Fruit fly (Drosophila melanogaster) whole organism, embryonic: ENCODE measurements around the gene CG7011.

Source experiments
- Asciz ChIP-seq: fragments of 200-800 bp; sonication (Bioruptor generic); optimal IDR thresholded peaks from 2 replicates; lab custom pipeline; 2017; ENCODE audit warnings: missing biosample characterization, mild to moderate bottlenecking, missing genetic modification characterization, missing genetic modification reagents
- Atf3 ChIP-seq: fragments of 200-800 bp; sonication (Bioruptor generic); optimal IDR thresholded peaks from 3 replicates; lab custom pipeline; 2016; ENCODE audit warnings: missing biosample characterization, missing genetic modification characterization
- Atf6 ChIP-seq: fragments of 200-800 bp; sonication (Bioruptor generic); IDR thresholded peaks from 2 replicates; pipeline ENCODE4 v1.3.6; 2022; ENCODE audit warnings: missing biosample characterization, missing genetic modification characterization
- CG10366 ChIP-seq: fragments of 200-800 bp; sonication (Bioruptor generic); IDR thresholded peaks from 2 replicates; pipeline ENCODE4 v1.3.6; 2022; ENCODE audit warnings: missing biosample characterization, missing genetic modification characterization
- CG10431 ChIP-seq: fragments of 200-800 bp; sonication (Bioruptor generic); optimal IDR thresholded peaks from 3 replicates; lab custom pipeline; 2018; ENCODE audit warnings: missing biosample characterization, mild to moderate bottlenecking, missing genetic modification characterization
- CG12155 ChIP-seq: fragments of 200-800 bp; sonication (Bioruptor generic); optimal IDR thresholded peaks from 3 replicates; lab custom pipeline; 2016; ENCODE audit warnings: missing biosample characterization, missing genetic modification characterization
- CG14965 ChIP-seq: fragments of 200-800 bp; sonication (Bioruptor generic); optimal IDR thresholded peaks from 2 replicates; lab custom pipeline; 2016; ENCODE audit warnings: missing biosample characterization, missing genetic modification characterization, borderline replicate concordance
- CG15011 ChIP-seq: fragments of 200-800 bp; sonication (Bioruptor generic); optimal IDR thresholded peaks from 3 replicates; lab custom pipeline; 2018; ENCODE audit warnings: missing biosample characterization, mild to moderate bottlenecking, missing genetic modification characterization
- CG15601 ChIP-seq: fragments of 200-800 bp; sonication (Bioruptor generic); optimal IDR thresholded peaks from 3 replicates; lab custom pipeline; 2019; ENCODE audit warnings: missing biosample characterization, mild to moderate bottlenecking, missing genetic modification characterization, moderate library complexity
- CG16779 ChIP-seq: fragments of 200-800 bp; sonication (Bioruptor generic); IDR thresholded peaks from 2 replicates; pipeline ENCODE4 v1.3.6; 2022; ENCODE audit warnings: missing biosample characterization, missing genetic modification characterization
- CG17186 ChIP-seq: fragments of 200-800 bp; sonication (Bioruptor generic); optimal IDR thresholded peaks from 3 replicates; lab custom pipeline; 2017; ENCODE audit warnings: missing biosample characterization, missing genetic modification reagents, missing genetic modification characterization
- CG17829 ChIP-seq: fragments of 200-800 bp; optimal IDR thresholded peaks from 2 replicates; lab custom pipeline; 2019; ENCODE audit warnings: missing biosample characterization, mild to moderate bottlenecking, missing genetic modification characterization, moderate library complexity
- CG31441 ChIP-seq: fragments of 200-800 bp; sonication (Bioruptor generic); IDR thresholded peaks from 2 replicates; pipeline ENCODE4 v1.3.6; 2022; ENCODE audit warnings: missing biosample characterization, missing genetic modification characterization
- CG33557 ChIP-seq: fragments of 200-800 bp; sonication (Bioruptor generic); optimal IDR thresholded peaks from 2 replicates; lab custom pipeline; 2019; ENCODE audit warnings: missing biosample characterization, mild to moderate bottlenecking, missing genetic modification characterization, moderate library complexity
- CG34422 ChIP-seq: fragments of 200-800 bp; sonication (Bioruptor generic); IDR thresholded peaks from 3 replicates; pipeline ENCODE4 v1.3.6; 2022; ENCODE audit warnings: missing biosample characterization, missing genetic modification characterization
- CG3838 ChIP-seq: fragments of 200-800 bp; sonication (Bioruptor generic); optimal IDR thresholded peaks from 3 replicates; lab custom pipeline; 2016; ENCODE audit warnings: missing biosample characterization, missing genetic modification characterization
- CG6254 ChIP-seq: fragments of 200-800 bp; sonication (Bioruptor generic); optimal IDR thresholded peaks from 3 replicates; lab custom pipeline; 2017; ENCODE audit warnings: mild to moderate bottlenecking, missing biosample characterization, missing genetic modification reagents, missing genetic modification characterization
- CG7839 ChIP-seq: fragments of 200-800 bp; sonication (Bioruptor generic); optimal IDR thresholded peaks from 3 replicates; lab custom pipeline; 2018; ENCODE audit warnings: missing biosample characterization, mild to moderate bottlenecking, missing genetic modification characterization, moderate library complexity
- CG8290 ChIP-seq, 3 experiments: fragments of 200-800 bp; sonication (Bioruptor generic); optimal IDR thresholded peaks; 2 replicates each; lab custom pipeline; 2016 to 2019; ENCODE audit warnings: missing biosample characterization in 3 of 3, missing genetic modification characterization in 3 of 3, mild to moderate bottlenecking in 2 of 3, moderate library complexity in 1 of 3
- CG8765 ChIP-seq: fragments of 200-800 bp; sonication (Bioruptor generic); IDR thresholded peaks from 2 replicates; pipeline ENCODE4 v1.3.6; 2022; ENCODE audit warnings: missing biosample characterization, missing genetic modification characterization
- CG8924 ChIP-seq: fragments of 200-800 bp; optimal IDR thresholded peaks from 3 replicates; lab custom pipeline; 2019; ENCODE audit warnings: missing biosample characterization, mild to moderate bottlenecking, missing genetic modification characterization, moderate library complexity
- Ets97D ChIP-seq: fragments of 200-800 bp; sonication (Bioruptor generic); optimal IDR thresholded peaks from 3 replicates; lab custom pipeline; 2016; ENCODE audit warnings: missing biosample characterization, missing genetic modification characterization
- Fer1 ChIP-seq: fragments of 200-800 bp; sonication (Bioruptor generic); optimal IDR thresholded peaks from 2 replicates; lab custom pipeline; 2017; ENCODE audit warnings: missing biosample characterization, mild to moderate bottlenecking, missing genetic modification characterization
- H15 ChIP-seq: fragments of 200-800 bp; sonication (Bioruptor generic); IDR thresholded peaks from 3 replicates; pipeline ENCODE4 v1.3.6; 2022; ENCODE audit warnings: missing biosample characterization, missing genetic modification characterization
- Hey ChIP-seq: fragments of 200-800 bp; sonication (Bioruptor generic); optimal IDR thresholded peaks from 3 replicates; lab custom pipeline; 2018; ENCODE audit warnings: missing biosample characterization, mild to moderate bottlenecking, missing genetic modification characterization
- MBD-R2 ChIP-seq: fragments of 200-800 bp; sonication (Bioruptor generic); IDR thresholded peaks from 2 replicates; pipeline ENCODE4 v1.3.6; 2022; ENCODE audit warnings: missing biosample characterization, missing genetic modification characterization
- Nf-YA ChIP-seq: fragments of 200-800 bp; sonication (Bioruptor generic); IDR thresholded peaks from 2 replicates; pipeline ENCODE4 v1.3.6; 2022; ENCODE audit warnings: missing biosample characterization, missing genetic modification characterization
- Sry-β ChIP-seq: fragments of 200-800 bp; sonication (Bioruptor generic); optimal IDR thresholded peaks from 2 replicates; lab custom pipeline; 2018; ENCODE audit warnings: missing biosample characterization, mild to moderate bottlenecking, missing genetic modification characterization, moderate library complexity
- ato ChIP-seq: fragments of 200-800 bp; sonication (Bioruptor generic); IDR thresholded peaks from 2 replicates; pipeline ENCODE4 v1.3.6; 2022; ENCODE audit warnings: missing biosample characterization, missing genetic modification characterization; ENCODE audit not compliant: partially characterized antibody
- az2 ChIP-seq: fragments of 200-800 bp; sonication (Bioruptor generic); optimal IDR thresholded peaks from 3 replicates; lab custom pipeline; 2016; ENCODE audit warnings: missing biosample characterization, missing genetic modification characterization
- bigmax ChIP-seq: fragments of 200-800 bp; sonication (Bioruptor generic); optimal IDR thresholded peaks from 2 replicates; lab custom pipeline; 2018; ENCODE audit warnings: missing biosample characterization, mild to moderate bottlenecking, missing genetic modification characterization
- ci ChIP-seq: fragments of 200-800 bp; sonication (Bioruptor generic); IDR thresholded peaks from 3 replicates; pipeline ENCODE4 v1.3.6; 2022; ENCODE audit warnings: missing biosample characterization, missing genetic modification characterization
- danr ChIP-seq: fragments of 200-800 bp; sonication (Bioruptor generic); IDR thresholded peaks from 2 replicates; pipeline ENCODE4 v1.3.6; 2022; ENCODE audit warnings: missing biosample characterization, missing genetic modification characterization
- dmrt99B ChIP-seq: fragments of 200-800 bp; sonication (Bioruptor generic); optimal IDR thresholded peaks from 2 replicates; lab custom pipeline; 2018; ENCODE audit warnings: missing biosample characterization, mild to moderate bottlenecking, missing genetic modification characterization, moderate library complexity
- ftz-f1 ChIP-seq: fragments of 200-800 bp; sonication (Bioruptor generic); optimal IDR thresholded peaks from 2 replicates; lab custom pipeline; 2016; ENCODE audit warnings: missing biosample characterization, missing genetic modification characterization
- gem ChIP-seq: fragments of 200-800 bp; sonication (Bioruptor generic); optimal IDR thresholded peaks from 2 replicates; lab custom pipeline; 2019; ENCODE audit warnings: missing biosample characterization, mild to moderate bottlenecking, missing genetic modification characterization, moderate library complexity
- gsb ChIP-seq: fragments of 200-800 bp; sonication (Bioruptor generic); IDR thresholded peaks from 2 replicates; pipeline ENCODE4 v1.3.6; 2022; ENCODE audit warnings: missing biosample characterization, missing genetic modification characterization
- gsb-n ChIP-seq: fragments of 200-800 bp; sonication (Bioruptor generic); optimal IDR thresholded peaks from 3 replicates; lab custom pipeline; 2018; ENCODE audit warnings: missing biosample characterization, mild to moderate bottlenecking, missing genetic modification characterization
- hb ChIP-seq: fragments of 200-800 bp; sonication (Bioruptor generic); IDR thresholded peaks from 3 replicates; pipeline ENCODE4 v1.3.6; 2022; ENCODE audit warnings: missing biosample characterization, missing genetic modification characterization; ENCODE audit not compliant: partially characterized antibody
- oc ChIP-seq: fragments of 200-800 bp; sonication (Bioruptor generic); optimal IDR thresholded peaks from 2 replicates; lab custom pipeline; 2018; ENCODE audit warnings: missing biosample characterization, mild to moderate bottlenecking, missing genetic modification characterization, moderate library complexity
- otp ChIP-seq: fragments of 200-800 bp; sonication (Bioruptor generic); IDR thresholded peaks from 3 replicates; pipeline ENCODE4, ENCODE4 v1.3.6; 2022; ENCODE audit warnings: missing biosample characterization, missing genetic modification characterization
- phol ChIP-seq: fragments of 200-800 bp; sonication (Bioruptor generic); optimal IDR thresholded peaks from 3 replicates; lab custom pipeline; 2018; ENCODE audit warnings: missing biosample characterization, mild to moderate bottlenecking, missing genetic modification characterization, moderate library complexity
- pnt ChIP-seq: fragments of 200-800 bp; sonication (Bioruptor generic); optimal IDR thresholded peaks from 3 replicates; lab custom pipeline; 2016; ENCODE audit warnings: missing biosample characterization, missing genetic modification characterization
- pum ChIP-seq: fragments of 200-800 bp; sonication (Bioruptor generic); optimal IDR thresholded peaks from 2 replicates; lab custom pipeline; 2016; ENCODE audit warnings: missing biosample characterization, missing genetic modification characterization
- pzg ChIP-seq: fragments of 200-800 bp; sonication (Bioruptor generic); optimal IDR thresholded peaks from 3 replicates; lab custom pipeline; 2018; ENCODE audit warnings: missing biosample characterization, mild to moderate bottlenecking, missing genetic modification characterization, moderate library complexity
- sc ChIP-seq, 3 experiments: fragments of >200 bp in 2 of 3; fragments of 200-800 bp in 1 of 3; sonication (Bioruptor generic) in 1 of 3; optimal IDR thresholded peaks; 2 replicates in 2 of 3; 3 replicates in 1 of 3; lab custom pipeline; 2017; ENCODE audit warnings: mild to moderate bottlenecking in 1 of 3, missing biosample characterization in 1 of 3, missing genetic modification characterization in 1 of 3, missing genetic modification reagents in 1 of 3
- slou ChIP-seq: fragments of 200-800 bp; sonication (Bioruptor generic); optimal IDR thresholded peaks from 3 replicates; lab custom pipeline; 2016; ENCODE audit warnings: missing biosample characterization, missing genetic modification characterization
- tgo ChIP-seq: fragments of 200-800 bp; sonication (Bioruptor generic); IDR thresholded peaks from 3 replicates; pipeline ENCODE4 v1.3.6; 2022; ENCODE audit warnings: missing biosample characterization, missing genetic modification characterization
- tio ChIP-seq: fragments of 200-800 bp; sonication (Bioruptor generic); optimal IDR thresholded peaks from 2 replicates; lab custom pipeline; 2017; ENCODE audit warnings: missing biosample characterization, missing genetic modification characterization, inconsistent platforms
- toy ChIP-seq: fragments of 200-800 bp; sonication (Bioruptor generic); IDR thresholded peaks from 2 replicates; pipeline ENCODE4 v1.3.6; 2022; ENCODE audit warnings: missing biosample characterization, missing genetic modification characterization
- trh ChIP-seq: fragments of 200-800 bp; sonication (Bioruptor generic); optimal IDR thresholded peaks from 2 replicates; lab custom pipeline; 2016; ENCODE audit warnings: missing biosample characterization, missing genetic modification characterization

The CG7011 gene

dm6 chr3L:15116536-15116935, 46.9 kb downstream of the CG7011 start, which contains the start of gene Cep135 (continued):
- TF ChIP-seq hb (peak; percentile 85), ato (GFP tag; lab: Robert Waterston, UW) (peak; percentile 92), Atf6 (GFP tag; lab: Robert Waterston, UW) (no peak), CG17186 (GFP tag; lab: Kevin White, UChicago) (no peak), CG17829 (peak; percentile 17), gsb-n (tag; lab: Kevin White, UChicago) (no peak), sc (optimal IDR thresholded peaks at IDR 0.05; lab: Kevin White, UChicago) (no peak), sc (GFP tag; optimal IDR thresholded peaks at IDR 0.05; lab: Kevin White, UChicago) (no peak), bigmax (GFP tag; lab: Kevin White, UChicago) (no peak), trh (GFP tag; lab: Kevin White, UChicago) (no peak), oc (tag; lab: Kevin White, UChicago) (no peak), CG10366 (no peak), CG10431 (GFP tag; lab: Kevin White, UChicago) (no peak), tgo (GFP tag; lab: Robert Waterston, UW) (no peak), Hey (tag; lab: Kevin White, UChicago) (no peak), pzg (peak; percentile 71), tio (GFP tag; lab: Kevin White, UChicago) (no peak), Ets97D (GFP tag; lab: Kevin White, UChicago) (peak; percentile 23), danr (GFP tag; lab: Robert Waterston, UW) (no peak), CG33557 (no peak), CG15601 (tag; lab: Kevin White, UChicago) (peak; percentile 100), CG34422 (no peak), CG12155 (GFP tag; lab: Kevin White, UChicago) (no peak), pnt (GFP tag; lab: Kevin White, UChicago) (no peak), Atf3 (no peak), CG8924 (tag; lab: Kevin White, UChicago) (no peak), CG8290 (GFP tag; optimal IDR thresholded peaks at IDR 0.05; lab: Kevin White, UChicago) (no peak), CG8290 (tag; optimal IDR thresholded peaks at IDR 0.05; lab: Kevin White, UChicago) (no peak), CG31441 (GFP tag; lab: Robert Waterston, UW) (no peak), CG15011 (GFP tag; lab: Kevin White, UChicago) (no peak), Asciz (GFP tag; lab: Kevin White, UChicago) (no peak), dmrt99B (no peak), ftz-f1 (GFP tag; lab: Kevin White, UChicago) (no peak), pum (GFP tag; lab: Kevin White, UChicago) (no peak), CG7839 (tag; lab: Kevin White, UChicago) (no peak), Fer1 (GFP tag; lab: Kevin White, UChicago) (no peak), CG14965 (no peak), az2 (GFP tag; lab: Kevin White, UChicago) (no peak), Nf-YA (GFP tag; lab: Robert Waterston, UW) (no peak), toy (GFP tag; lab: Robert Waterston, UW) (no peak), CG6254 (no peak), slou (no peak), gsb (GFP tag; lab: Robert Waterston, UW) (no peak), ci (no peak), gem (tag; lab: Kevin White, UChicago) (no peak), CG16779 (no peak), CG3838 (no peak), H15 (GFP tag; lab: Robert Waterston, UW) (no peak), MBD-R2 (peak; percentile 45), Sry-β (GFP tag; lab: Kevin White, UChicago) (no peak), otp (no peak), CG8765 (no peak), phol (tag; lab: Kevin White, UChicago) (peak; percentile 3)
